Worm (Caenorhabditis elegans): ENCODE measurements around the gene srlf-4.

DNA sequence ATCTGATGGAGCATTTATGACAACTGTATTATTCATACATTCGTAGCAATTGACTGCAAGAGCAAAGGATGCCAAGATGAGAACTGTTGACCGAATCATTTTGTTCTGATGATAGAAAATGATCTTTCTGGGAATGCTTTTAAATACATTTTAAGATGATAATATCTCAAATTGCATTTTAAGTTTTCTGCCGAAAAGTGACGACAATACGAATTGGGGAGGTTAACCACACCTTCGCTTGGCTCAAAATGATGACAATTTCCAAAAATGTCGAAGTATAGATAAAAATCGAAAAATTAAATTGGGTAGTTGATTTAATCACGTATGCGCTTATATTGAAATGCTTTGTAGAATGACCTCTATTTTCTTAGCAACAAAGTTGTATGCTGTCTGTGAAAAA, 17.0 kb upstream of the srlf-4 start, which contains the start of gene dod-24:
- no peak for TF ChIP-seq pha-4 (tag; optimal IDR thresholded peaks at IDR 0.05)
- TF ChIP-seq nhr-28 (tag; optimal IDR thresholded peaks at IDR 0.05): no peak
- TF ChIP-seq lin-13 (tag; optimal IDR thresholded peaks at IDR 0.05): no peak
- no peak for TF ChIP-seq ces-1 (GFP tag; optimal IDR thresholded peaks at IDR 0.05)
- no peak for TF ChIP-seq lin-32 (GFP tag; optimal IDR thresholded peaks at IDR 0.05)
- no peak for TF ChIP-seq unc-62 (GFP tag; optimal IDR thresholded peaks at IDR 0.05)
